Fruit fly (Drosophila melanogaster) whole organism, prepupa: ENCODE measurements around the gene ND-B17.

Source experiments
- Blimp-1 ChIP-seq: fragments of 200-800 bp; sonication (Bioruptor generic); optimal IDR thresholded peaks from 3 replicates; lab custom pipeline; 2017; ENCODE audit warnings: missing biosample characterization, missing genetic modification characterization, mild to moderate bottlenecking, moderate library complexity, missing genetic modification reagents
- CG10631 ChIP-seq: fragments of 200-800 bp; sonication (Bioruptor generic); optimal IDR thresholded peaks from 2 replicates; lab custom pipeline; 2016; ENCODE audit warnings: missing biosample characterization, missing genetic modification characterization
- CG1621 ChIP-seq: fragments of 200-800 bp; sonication (Bioruptor generic); optimal IDR thresholded peaks from 3 replicates; lab custom pipeline; 2018; ENCODE audit warnings: missing biosample characterization, mild to moderate bottlenecking, missing genetic modification characterization
- CG16779 ChIP-seq: fragments of 200-800 bp; sonication (Bioruptor generic); optimal IDR thresholded peaks from 3 replicates; lab custom pipeline; 2017; ENCODE audit warnings: missing biosample characterization, mild to moderate bottlenecking, missing genetic modification characterization
- CG31627 ChIP-seq: fragments of 200-800 bp; sonication (Bioruptor generic); optimal IDR thresholded peaks from 3 replicates; lab custom pipeline; 2016; ENCODE audit warnings: missing biosample characterization, missing genetic modification characterization
- CG32006 ChIP-seq: fragments of 200-800 bp; sonication (Bioruptor generic); optimal IDR thresholded peaks from 3 replicates; lab custom pipeline; 2017; ENCODE audit warnings: missing biosample characterization, mild to moderate bottlenecking, missing genetic modification characterization
- CG34406 ChIP-seq: fragments of 200-800 bp; sonication (Bioruptor generic); optimal IDR thresholded peaks from 3 replicates; lab custom pipeline; 2016; ENCODE audit warnings: missing biosample characterization, missing genetic modification characterization
- CG3919 ChIP-seq: fragments of 200-800 bp; sonication (Bioruptor generic); optimal IDR thresholded peaks from 3 replicates; lab custom pipeline; 2016; ENCODE audit warnings: missing biosample characterization, missing genetic modification characterization
- CG4318 ChIP-seq: fragments of 200-800 bp; sonication (Bioruptor generic); optimal IDR thresholded peaks from 3 replicates; lab custom pipeline; 2017; ENCODE audit warnings: missing biosample characterization, mild to moderate bottlenecking, missing genetic modification characterization
- CG6276 ChIP-seq: fragments of 200-800 bp; sonication (Bioruptor generic); optimal IDR thresholded peaks from 2 replicates; lab custom pipeline; 2017; ENCODE audit warnings: missing biosample characterization, mild to moderate bottlenecking, missing genetic modification characterization
- CG6854 ChIP-seq: fragments of 200-800 bp; sonication (Bioruptor generic); optimal IDR thresholded peaks from 2 replicates; lab custom pipeline; 2017; ENCODE audit warnings: missing biosample characterization, mild to moderate bottlenecking, missing genetic modification characterization
- CG7368 ChIP-seq: fragments of 200-800 bp; sonication (Bioruptor generic); optimal IDR thresholded peaks from 3 replicates; lab custom pipeline; 2016; ENCODE audit warnings: missing biosample characterization, missing genetic modification characterization
- CG8119 ChIP-seq: fragments of 200-800 bp; sonication (Bioruptor generic); IDR thresholded peaks from 3 replicates; pipeline ENCODE4 v1.3.6; 2022; ENCODE audit warnings: missing biosample characterization, missing genetic modification characterization
- CG8319 ChIP-seq: fragments of 200-800 bp; sonication (Bioruptor generic); optimal IDR thresholded peaks from 3 replicates; lab custom pipeline; 2016; ENCODE audit warnings: missing biosample characterization, missing genetic modification characterization
- CG8632 ChIP-seq: fragments of 200-800 bp; sonication (Bioruptor generic); optimal IDR thresholded peaks from 3 replicates; lab custom pipeline; 2016; ENCODE audit warnings: missing biosample characterization, missing genetic modification characterization
- CG9139 ChIP-seq: fragments of 200-800 bp; sonication (Bioruptor generic); optimal IDR thresholded peaks from 3 replicates; lab custom pipeline; 2017; ENCODE audit warnings: missing biosample characterization, mild to moderate bottlenecking, missing genetic modification characterization
- Eip93F ChIP-seq: fragments of 200-800 bp; sonication (Bioruptor generic); optimal IDR thresholded peaks from 2 replicates; lab custom pipeline; 2016; ENCODE audit warnings: missing biosample characterization, mild to moderate bottlenecking, missing genetic modification characterization
- Ets21C ChIP-seq: fragments of 200-800 bp; sonication (Bioruptor generic); optimal IDR thresholded peaks from 3 replicates; lab custom pipeline; 2016; ENCODE audit warnings: missing biosample characterization, missing genetic modification characterization
- Ets96B ChIP-seq: fragments of 200-800 bp; optimal IDR thresholded peaks from 2 replicates; lab custom pipeline; 2019; ENCODE audit warnings: missing biosample characterization, mild to moderate bottlenecking, missing genetic modification characterization, moderate library complexity
- Gug ChIP-seq: fragments of 200-800 bp; sonication (Bioruptor generic); IDR thresholded peaks from 2 replicates; pipeline ENCODE4 v1.3.6; 2022; ENCODE audit warnings: missing biosample characterization, missing genetic modification characterization
- Hr38 ChIP-seq: sonication (Bioruptor generic); optimal IDR thresholded peaks from 2 replicates; lab custom pipeline; 2016; ENCODE audit warnings: missing biosample characterization, missing genetic modification characterization
- Hr39 ChIP-seq: fragments of 200-800 bp; sonication (Bioruptor generic); optimal IDR thresholded peaks from 2 replicates; lab custom pipeline; 2016; ENCODE audit warnings: missing biosample characterization, missing genetic modification characterization
- Lpt ChIP-seq: fragments of 200-800 bp; sonication (Bioruptor generic); optimal IDR thresholded peaks from 3 replicates; lab custom pipeline; 2016; ENCODE audit warnings: missing biosample characterization, missing genetic modification characterization
- Met ChIP-seq: fragments of 200-800 bp; sonication (Bioruptor generic); optimal IDR thresholded peaks from 3 replicates; lab custom pipeline; 2016; ENCODE audit warnings: missing biosample characterization, missing genetic modification characterization
- Sox102F ChIP-seq: fragments of 200-800 bp; sonication (Bioruptor generic); optimal IDR thresholded peaks from 2 replicates; lab custom pipeline; 2016; ENCODE audit warnings: missing biosample characterization, mild to moderate bottlenecking, missing genetic modification characterization
- Sox14 ChIP-seq: fragments of 200-800 bp; sonication (Bioruptor generic); optimal IDR thresholded peaks from 3 replicates; lab custom pipeline; 2016; ENCODE audit warnings: missing biosample characterization, missing genetic modification characterization
- Sox15 ChIP-seq: fragments of 200-800 bp; sonication (Bioruptor generic); optimal IDR thresholded peaks from 3 replicates; lab custom pipeline; 2016; ENCODE audit warnings: missing biosample characterization, missing genetic modification characterization
- acj6 ChIP-seq: fragments of 200-800 bp; sonication (Bioruptor generic); optimal IDR thresholded peaks from 3 replicates; lab custom pipeline; 2016; ENCODE audit warnings: missing biosample characterization, missing genetic modification characterization
- cyc ChIP-seq: fragments of 200-800 bp; sonication (Bioruptor generic); optimal IDR thresholded peaks from 3 replicates; lab custom pipeline; 2016; ENCODE audit warnings: missing biosample characterization, missing genetic modification characterization
- esn ChIP-seq: fragments of 200-800 bp; sonication (Bioruptor generic); optimal IDR thresholded peaks from 2 replicates; lab custom pipeline; 2016; ENCODE audit warnings: missing biosample characterization, mild to moderate bottlenecking, missing genetic modification characterization, moderate library complexity
- fd59A ChIP-seq: fragments of 200-800 bp; sonication (Bioruptor generic); optimal IDR thresholded peaks from 2 replicates; lab custom pipeline; 2017; ENCODE audit warnings: missing biosample characterization, mild to moderate bottlenecking, missing genetic modification characterization, missing genetic modification reagents
- lz ChIP-seq: fragments of 200-800 bp; sonication (Bioruptor generic); optimal IDR thresholded peaks from 3 replicates; lab custom pipeline; 2016; ENCODE audit warnings: missing biosample characterization, missing genetic modification characterization
- net ChIP-seq: fragments of 200-800 bp; sonication (Bioruptor generic); optimal IDR thresholded peaks from 3 replicates; lab custom pipeline; 2016; ENCODE audit warnings: missing biosample characterization, missing genetic modification characterization
- salr ChIP-seq, 2 experiments: fragments of 200-800 bp; sonication (Bioruptor generic); optimal IDR thresholded peaks; 3 replicates each; lab custom pipeline; 2016 to 2018; ENCODE audit warnings: missing biosample characterization in 2 of 2, missing genetic modification characterization in 2 of 2, mild to moderate bottlenecking in 1 of 2
- spab ChIP-seq: fragments of 200-800 bp; sonication (Bioruptor generic); optimal IDR thresholded peaks from 2 replicates; lab custom pipeline; 2017; ENCODE audit warnings: missing biosample characterization, mild to moderate bottlenecking, missing genetic modification characterization, missing genetic modification reagents
- ss ChIP-seq, 2 experiments: fragments of 200-800 bp; sonication (Bioruptor generic); optimal IDR thresholded peaks; 2 replicates in 1 of 2; 3 replicates in 1 of 2; lab custom pipeline; 2017 to 2018; ENCODE audit warnings: mild to moderate bottlenecking in 2 of 2, missing biosample characterization in 2 of 2, missing genetic modification characterization in 2 of 2, moderate library complexity in 1 of 2
- svp ChIP-seq: fragments of 200-800 bp; sonication (Bioruptor generic); peaks from one replicate; lab custom pipeline; 2016; ENCODE audit warnings: missing biosample characterization, missing genetic modification characterization
- vri ChIP-seq: fragments of 200-800 bp; sonication (Bioruptor generic); optimal IDR thresholded peaks from 3 replicates; lab custom pipeline; 2016; ENCODE audit warnings: missing biosample characterization, mild to moderate bottlenecking, missing genetic modification characterization

ND-B17 gene

dm6 chr2L:15750523-15751258 is at the start of gene ND-B17:
ND-B17 (minus strand) TSS chr2L:15751078.
- TF ChIP-seq CG32006 (GFP tag; lab: Kevin White, UChicago) (no peak), CG8119 (no peak), spab (no peak), CG7368 (GFP tag; lab: Kevin White, UChicago) (no peak), CG9139 (GFP tag; lab: Kevin White, UChicago) (no peak), esn (GFP tag; lab: Kevin White, UChicago) (peak; percentile 36), CG16779 (tag; lab: Kevin White, UChicago) (no peak), net (GFP tag; lab: Kevin White, UChicago) (no peak), Sox14 (GFP tag; lab: Kevin White, UChicago) (no peak), Eip93F (GFP tag; lab: Kevin White, UChicago) (no peak), CG34406 (no peak), Lpt (GFP tag; lab: Kevin White, UChicago) (no peak), Blimp-1 (GFP tag; lab: Kevin White, UChicago) (no peak), CG6276 (no peak), Met (no peak), CG31627 (GFP tag; lab: Kevin White, UChicago) (peak; percentile 54), Hr39 (no peak), cyc (GFP tag; lab: Kevin White, UChicago) (no peak), ss (GFP tag; optimal IDR thresholded peaks at IDR 0.05; lab: Kevin White, UChicago) (no peak), CG3919 (GFP tag; lab: Kevin White, UChicago) (no peak), CG8632 (no peak), lz (GFP tag; lab: Kevin White, UChicago) (peak; percentile 40), CG8319 (GFP tag; lab: Kevin White, UChicago) (no peak), vri (GFP tag; lab: Kevin White, UChicago) (peak; percentile 59)

- TF ChIP-seq acj6 (GFP tag; lab: Kevin White, UChicago), result no peak
- no peak for TF ChIP-seq CG6854 (GFP tag; lab: Kevin White, UChicago)
- no peak for TF ChIP-seq Gug (GFP tag; lab: Robert Waterston, UW)
- TF ChIP-seq Ets96B (tag; lab: Kevin White, UChicago), result no peak
Measured at dm6 chr2L:15796300-15796699, 45.4 kb upstream of the ND-B17 start.

dm6 chr2L:15783785-15784184 is 32.9 kb upstream of the ND-B17 start, which contains the start of gene t-Grip91:
t-Grip91 (plus strand) TSS chr2L:15784085.
- TF ChIP-seq CG4318 (GFP tag; lab: Kevin White, UChicago) (no peak), Hr38 (GFP tag; lab: Kevin White, UChicago) (no peak), salr (GFP tag; optimal IDR thresholded peaks at IDR 0.05; lab: Kevin White, UChicago) (no peak), CG10631 (GFP tag; lab: Kevin White, UChicago) (no peak), ss (GFP tag; optimal IDR thresholded peaks at IDR 0.05; lab: Kevin White, UChicago) (no peak), lz (GFP tag; lab: Kevin White, UChicago) (no peak), CG1621 (tag; lab: Kevin White, UChicago) (no peak), CG31627 (GFP tag; lab: Kevin White, UChicago) (no peak), svp (GFP tag; lab: Kevin White, UChicago) (no peak), spab (no peak), Sox15 (GFP tag; lab: Kevin White, UChicago) (no peak), Eip93F (GFP tag; lab: Kevin White, UChicago) (no peak), Ets21C (GFP tag; lab: Kevin White, UChicago) (no peak), Hr39 (no peak), Sox102F (GFP tag; lab: Kevin White, UChicago) (no peak), Sox14 (GFP tag; lab: Kevin White, UChicago) (no peak), Gug (GFP tag; lab: Robert Waterston, UW) (no peak), CG34406 (no peak), fd59A (no peak), Met (no peak)
